Fruit fly (Drosophila melanogaster) whole organism, prepupa: ENCODE measurements around the gene CG9021.

ENCODE experiments used
- CG11762 ChIP-seq: fragments of 200-800 bp; sonication (Bioruptor generic); optimal IDR thresholded peaks from 3 replicates; lab custom pipeline; 2016; ENCODE audit warnings: missing biosample characterization, missing genetic modification characterization; ENCODE audit not compliant: insufficient read depth
- CG11902 ChIP-seq: fragments of 200-800 bp; sonication (Bioruptor generic); optimal IDR thresholded peaks from 3 replicates; lab custom pipeline; 2016; ENCODE audit warnings: missing biosample characterization, missing genetic modification characterization
- CG16779 ChIP-seq: fragments of 200-800 bp; sonication (Bioruptor generic); optimal IDR thresholded peaks from 3 replicates; lab custom pipeline; 2017; ENCODE audit warnings: missing biosample characterization, mild to moderate bottlenecking, missing genetic modification characterization
- CG9139 ChIP-seq: fragments of 200-800 bp; sonication (Bioruptor generic); optimal IDR thresholded peaks from 3 replicates; lab custom pipeline; 2017; ENCODE audit warnings: missing biosample characterization, mild to moderate bottlenecking, missing genetic modification characterization
- Eip75B ChIP-seq: fragments of 200-800 bp; sonication (Bioruptor generic); optimal IDR thresholded peaks from 3 replicates; lab custom pipeline; 2016; ENCODE audit warnings: missing biosample characterization, missing genetic modification characterization
- OdsH ChIP-seq: fragments of 200-800 bp; sonication (Bioruptor generic); optimal IDR thresholded peaks from 3 replicates; lab custom pipeline; 2016; ENCODE audit warnings: missing biosample characterization, missing genetic modification characterization
- Sox102F ChIP-seq: fragments of 200-800 bp; sonication (Bioruptor generic); optimal IDR thresholded peaks from 2 replicates; lab custom pipeline; 2016; ENCODE audit warnings: missing biosample characterization, mild to moderate bottlenecking, missing genetic modification characterization
- Sox15 ChIP-seq: fragments of 200-800 bp; sonication (Bioruptor generic); optimal IDR thresholded peaks from 3 replicates; lab custom pipeline; 2016; ENCODE audit warnings: missing biosample characterization, missing genetic modification characterization
- achi ChIP-seq: fragments of 200-800 bp; sonication (Bioruptor generic); optimal IDR thresholded peaks from 3 replicates; lab custom pipeline; 2016; ENCODE audit warnings: missing biosample characterization, missing genetic modification characterization
- dac ChIP-seq: fragments of 200-800 bp; sonication (Bioruptor generic); optimal IDR thresholded peaks from 2 replicates; lab custom pipeline; 2017; ENCODE audit warnings: missing biosample characterization, mild to moderate bottlenecking, missing genetic modification characterization
- fd59A ChIP-seq: fragments of 200-800 bp; sonication (Bioruptor generic); optimal IDR thresholded peaks from 2 replicates; lab custom pipeline; 2017; ENCODE audit warnings: missing biosample characterization, mild to moderate bottlenecking, missing genetic modification characterization, missing genetic modification reagents

dm6 chr2L:5946728-5947127, 42.2 kb upstream of the CG9021 start:
- TF ChIP-seq dac (GFP tag; lab: Kevin White, UChicago) (no peak), fd59A (GFP tag; lab: Kevin White, UChicago) (no peak), CG16779 (tag; lab: Kevin White, UChicago) (no peak), Sox102F (no peak), Eip75B (GFP tag; lab: Kevin White, UChicago) (no peak), CG11762 (GFP tag; lab: Kevin White, UChicago) (no peak), CG11902 (GFP tag; lab: Kevin White, UChicago) (no peak), CG9139 (GFP tag; lab: Kevin White, UChicago) (no peak), achi (GFP tag; lab: Kevin White, UChicago) (no peak), OdsH (GFP tag; lab: Kevin White, UChicago) (no peak), Sox15 (GFP tag; lab: Kevin White, UChicago) (no peak)
